Fruit fly (Drosophila melanogaster): ENCODE measurements around the gene CG7208.

Gene CG7208

DNA sequence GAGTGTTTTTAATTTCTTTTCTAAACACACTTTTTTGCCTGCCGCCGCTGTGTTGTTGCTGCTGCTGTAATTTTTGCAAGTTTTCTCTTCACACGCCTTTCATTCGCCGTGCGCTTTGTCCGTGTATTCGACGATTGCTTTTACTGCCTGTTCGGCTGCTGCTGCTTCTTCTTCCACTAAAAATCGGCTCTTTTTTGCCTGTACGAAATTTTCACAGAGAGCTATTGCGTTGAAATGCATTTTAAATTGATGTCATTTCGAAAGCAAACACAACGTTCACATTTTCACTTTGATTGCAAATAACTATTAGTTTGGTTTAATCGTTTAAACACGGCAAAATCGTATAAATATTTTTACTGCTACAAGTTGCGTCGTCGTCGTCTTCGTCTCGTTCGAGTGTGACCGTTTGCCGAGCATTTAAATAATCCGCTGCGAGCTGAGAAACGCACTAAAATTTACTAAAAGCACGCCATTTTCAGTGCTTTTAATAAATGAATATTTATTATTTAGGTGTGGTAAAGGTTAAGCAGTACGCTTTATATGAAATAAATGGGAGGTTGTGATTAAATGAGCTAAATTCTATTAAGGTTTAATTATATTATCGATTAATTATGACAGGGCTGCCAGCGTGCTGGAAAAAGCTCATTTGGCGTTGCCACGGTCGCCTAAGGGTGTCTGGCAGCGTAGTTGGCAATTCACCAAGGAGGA, 13.8 kb upstream of the CG7208 start, which contains the start of the genes Ssdp and CG7985 (continued):
- no peak for TF ChIP-seq CG17802 (tag; optimal IDR thresholded peaks at IDR 0.05)
- TF ChIP-seq Lhr (GFP tag; optimal IDR thresholded peaks at IDR 0.05): peak; percentile 79
- TF ChIP-seq pzg (GFP tag; optimal IDR thresholded peaks at IDR 0.05): peak; percentile 87
- TF ChIP-seq stwl (tag; optimal IDR thresholded peaks at IDR 0.05): peak; percentile 4
- peak; percentile 74 for TF ChIP-seq CG12659 (GFP tag; optimal IDR thresholded peaks at IDR 0.05)
- no peak for TF ChIP-seq CG6272 (GFP tag; IDR thresholded peaks at IDR 0.05)
- TF ChIP-seq bcd (GFP tag; optimal IDR thresholded peaks at IDR 0.05): peak; percentile 26
- peak; percentile 12 for TF ChIP-seq CG10147 (GFP tag; optimal IDR thresholded peaks at IDR 0.05)
- TF ChIP-seq phol (tag; optimal IDR thresholded peaks at IDR 0.05): peak; percentile 90
- peak; percentile 27 for TF ChIP-seq CG1603 (tag; optimal IDR thresholded peaks at IDR 0.05)
- TF ChIP-seq CG9437 (GFP tag; optimal IDR thresholded peaks at IDR 0.05): no peak
- peak; percentile 11 for TF ChIP-seq Hsf (GFP tag; optimal IDR thresholded peaks at IDR 0.05)
- peak; percentile 90 for TF ChIP-seq Deaf1 (tag; optimal IDR thresholded peaks at IDR 0.05)
- peak; percentile 92 for TF ChIP-seq psq (GFP tag; optimal IDR thresholded peaks at IDR 0.05)
- peak; percentile 46 for TF ChIP-seq CG4854 (GFP tag; optimal IDR thresholded peaks at IDR 0.05)
- TF ChIP-seq onecut (GFP tag; IDR thresholded peaks at IDR 0.05): peak; percentile 86
- TF ChIP-seq Hmr (GFP tag; optimal IDR thresholded peaks at IDR 0.05): peak; percentile 54

DNA sequence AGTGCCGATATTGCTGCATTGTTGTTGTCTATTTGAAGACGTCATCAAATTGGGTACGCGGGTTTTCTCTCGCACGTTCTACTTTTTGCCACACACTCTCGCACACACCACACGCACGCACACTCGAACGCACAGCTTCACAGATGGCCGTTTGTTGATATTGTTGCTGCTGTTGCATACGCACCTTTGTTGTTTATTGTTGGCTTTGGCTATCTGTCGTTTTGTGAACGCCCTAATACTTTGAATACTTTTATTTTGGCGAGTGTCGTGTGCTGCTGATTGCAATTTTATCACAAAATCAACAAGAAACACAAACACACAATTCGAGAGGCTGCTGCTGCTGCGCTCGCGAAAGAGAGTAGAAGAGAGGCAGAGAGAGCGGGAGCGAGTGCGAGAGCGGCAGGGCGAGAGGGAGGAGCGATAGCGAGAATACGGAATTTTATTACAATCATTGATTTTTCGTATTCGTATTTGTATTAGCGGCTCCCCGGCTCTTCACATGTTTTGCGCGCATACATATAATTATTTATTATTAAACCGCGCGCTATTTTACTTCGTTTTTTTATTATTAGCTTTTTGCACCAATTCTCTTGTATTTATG, 13.1 kb upstream of the CG7208 start:
- TF ChIP-seq br (optimal IDR thresholded peaks at IDR 0.05) (no peak), Ssrp (tag; optimal IDR thresholded peaks at IDR 0.05) (no peak), CG3281 (GFP tag; optimal IDR thresholded peaks at IDR 0.05) (peak; percentile 19), CG3726 (GFP tag; IDR thresholded peaks at IDR 0.05) (no peak), sc (optimal IDR thresholded peaks at IDR 0.05) (no peak), sc (GFP tag; optimal IDR thresholded peaks at IDR 0.05) (no peak), dpn (GFP tag; optimal IDR thresholded peaks at IDR 0.05) (peak; percentile 26 to 34), crc (GFP tag; optimal IDR thresholded peaks at IDR 0.05) (no peak), hth (optimal IDR thresholded peaks at IDR 0.05) (no peak), HmgD (GFP tag; optimal IDR thresholded peaks at IDR 0.05) (no peak), vfl (GFP tag; optimal IDR thresholded peaks at IDR 0.05) (no peak), CG12299 (tag; optimal IDR thresholded peaks at IDR 0.05) (peak; percentile 64), Xbp1 (GFP tag; optimal IDR thresholded peaks at IDR 0.05) (no peak), CTCF (GFP tag; optimal IDR thresholded peaks at IDR 0.05) (no peak), CG13775 (GFP tag; optimal IDR thresholded peaks at IDR 0.05) (no peak), zen2 (GFP tag; IDR thresholded peaks at IDR 0.05; ENCODE audit: partially characterized antibody) (no peak), HLH54F (GFP tag; optimal IDR thresholded peaks at IDR 0.05) (peak; percentile 32), CG42726 (GFP tag; IDR thresholded peaks at IDR 0.05; ENCODE audit: partially characterized antibody) (no peak), Kr (GFP tag; optimal IDR thresholded peaks at IDR 0.05) (peak; percentile 17), az2 (GFP tag; optimal IDR thresholded peaks at IDR 0.05) (no peak), mirr (GFP tag; optimal IDR thresholded peaks at IDR 0.05) (peak; percentile 56), sd (tag; optimal IDR thresholded peaks at IDR 0.05) (peak; percentile 81), pho (GFP tag; optimal IDR thresholded peaks at IDR 0.05) (peak; percentile 37), E2f2 (GFP tag; IDR thresholded peaks at IDR 0.05) (no peak), CG5953 (GFP tag; IDR thresholded peaks at IDR 0.05) (no peak), CG15601 (tag; optimal IDR thresholded peaks at IDR 0.05) (peak; percentile 39), CG15269 (tag; optimal IDR thresholded peaks at IDR 0.05) (peak; percentile 25), so (GFP tag; IDR thresholded peaks at IDR 0.05) (no peak), nau (GFP tag; optimal IDR thresholded peaks at IDR 0.05) (peak; percentile 72), CG1603 (tag; optimal IDR thresholded peaks at IDR 0.05) (peak; percentile 64), CG8388 (GFP tag; optimal IDR thresholded peaks at IDR 0.05) (no peak), CG17361 (GFP tag; IDR thresholded peaks at IDR 0.05) (no peak), CG1832 (GFP tag; optimal IDR thresholded peaks at IDR 0.05) (no peak), CG11695 (GFP tag; IDR thresholded peaks at IDR 0.05) (no peak)
